Fruit fly (Drosophila melanogaster): Measurements from ENCODE around the gene CG7173.

CG7173 gene

DNA sequence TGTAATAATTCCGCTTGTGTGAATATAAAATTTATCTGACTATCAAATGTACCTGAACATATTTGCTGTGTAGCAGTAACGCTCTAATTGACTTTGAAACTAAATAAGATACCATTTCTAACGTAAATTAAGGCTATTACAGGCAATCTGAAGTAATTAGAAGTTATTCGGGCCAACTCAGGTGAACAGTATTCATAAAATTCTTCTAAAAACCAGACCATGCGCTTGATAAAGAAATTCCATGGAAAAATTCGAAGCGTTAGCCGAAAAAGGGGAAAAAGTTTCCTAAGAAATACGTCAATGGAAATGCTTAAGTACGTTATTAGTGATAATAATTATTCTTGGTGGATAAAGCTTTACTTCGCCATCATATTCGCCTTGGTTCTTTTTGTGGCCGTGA lies 23.7 kb downstream of the CG7173 start, which contains the start of gene ppk5:
Gene ppk5 (plus strand): TSS at position 301 of the 400 bp plus-strand sequence.
- TF ChIP-seq vri (GFP tag; optimal IDR thresholded peaks at IDR 0.05) (no peak), CG32006 (GFP tag; optimal IDR thresholded peaks at IDR 0.05) (no peak), CG10631 (GFP tag; optimal IDR thresholded peaks at IDR 0.05) (no peak), CG16779 (tag; optimal IDR thresholded peaks at IDR 0.05) (no peak), fd85E (GFP tag; optimal IDR thresholded peaks at IDR 0.05) (no peak), fd59A (GFP tag; optimal IDR thresholded peaks at IDR 0.05) (no peak), dsx (GFP tag; optimal IDR thresholded peaks at IDR 0.05; ENCODE audit: poor library complexity, severe bottlenecking) (no peak), dac (GFP tag; optimal IDR thresholded peaks at IDR 0.05) (no peak), CG11902 (GFP tag; optimal IDR thresholded peaks at IDR 0.05) (no peak), Hr39 (GFP tag; optimal IDR thresholded peaks at IDR 0.05) (no peak), spab (GFP tag; optimal IDR thresholded peaks at IDR 0.05) (no peak), fkh (GFP tag; optimal IDR thresholded peaks at IDR 0.05) (no peak), CG11294 (GFP tag; IDR thresholded peaks at IDR 0.05) (no peak), CG6163 (GFP tag; IDR thresholded peaks at IDR 0.05) (no peak), CG31627 (GFP tag; optimal IDR thresholded peaks at IDR 0.05) (no peak), CG11762 (GFP tag; optimal IDR thresholded peaks at IDR 0.05; ENCODE audit: insufficient read depth) (no peak), Smox (GFP tag; optimal IDR thresholded peaks at IDR 0.05) (no peak), CG8119 (GFP tag; IDR thresholded peaks at IDR 0.05) (no peak), Eip93F (GFP tag; optimal IDR thresholded peaks at IDR 0.05) (no peak), salr (GFP tag; optimal IDR thresholded peaks at IDR 0.05) (no peak)

DNA sequence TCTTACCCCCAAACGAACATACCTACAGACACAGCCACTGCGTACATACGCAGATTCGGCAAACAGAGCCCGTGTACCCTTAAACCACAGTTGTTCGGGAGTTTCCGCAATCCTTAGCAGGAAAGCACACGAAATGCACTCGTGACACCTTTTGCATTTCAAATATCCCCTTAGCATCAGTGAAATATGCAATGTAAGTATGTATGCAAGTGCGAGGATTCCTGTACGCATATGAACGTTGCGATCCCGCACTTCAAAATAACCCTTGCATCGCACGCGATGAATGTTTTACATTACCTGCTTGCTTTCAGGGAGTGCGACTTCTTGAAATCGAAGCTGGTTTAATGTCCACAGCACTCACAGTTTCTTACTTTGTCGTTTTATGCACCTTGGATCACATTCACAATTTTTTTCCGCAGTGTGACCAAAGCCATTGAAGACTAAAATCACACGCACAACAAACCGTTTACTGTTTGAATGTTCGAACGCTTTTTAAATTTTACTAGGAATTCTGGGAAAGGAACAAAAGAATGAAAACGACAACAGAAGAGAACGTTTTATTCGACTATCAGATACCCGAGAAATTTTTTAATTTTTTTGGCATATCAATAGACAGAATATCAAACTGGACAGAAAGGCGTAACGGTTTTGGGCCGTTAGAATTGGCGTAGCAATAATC lies 24.6 kb downstream of the CG7173 start, which contains the start of gene Mkrn1:
Gene Mkrn1 (minus strand): TSS at position 444 of the 679 bp plus-strand sequence.
- no peak for TF ChIP-seq CG10631 (GFP tag; optimal IDR thresholded peaks at IDR 0.05)
- no peak for TF ChIP-seq net (GFP tag; optimal IDR thresholded peaks at IDR 0.05)
- no peak for TF ChIP-seq CG4318 (GFP tag; optimal IDR thresholded peaks at IDR 0.05)
- no peak for TF ChIP-seq CG32006 (GFP tag; optimal IDR thresholded peaks at IDR 0.05)
- TF ChIP-seq CG6854 (GFP tag; optimal IDR thresholded peaks at IDR 0.05), result peak; percentile 23
- TF ChIP-seq Met (GFP tag; optimal IDR thresholded peaks at IDR 0.05), result no peak
- TF ChIP-seq fd85E (GFP tag; optimal IDR thresholded peaks at IDR 0.05), result no peak
- TF ChIP-seq dsx (GFP tag; optimal IDR thresholded peaks at IDR 0.05; ENCODE audit: poor library complexity, severe bottlenecking), result peak; percentile 81
- no peak for TF ChIP-seq topi (GFP tag; optimal IDR thresholded peaks at IDR 0.05)

DNA sequence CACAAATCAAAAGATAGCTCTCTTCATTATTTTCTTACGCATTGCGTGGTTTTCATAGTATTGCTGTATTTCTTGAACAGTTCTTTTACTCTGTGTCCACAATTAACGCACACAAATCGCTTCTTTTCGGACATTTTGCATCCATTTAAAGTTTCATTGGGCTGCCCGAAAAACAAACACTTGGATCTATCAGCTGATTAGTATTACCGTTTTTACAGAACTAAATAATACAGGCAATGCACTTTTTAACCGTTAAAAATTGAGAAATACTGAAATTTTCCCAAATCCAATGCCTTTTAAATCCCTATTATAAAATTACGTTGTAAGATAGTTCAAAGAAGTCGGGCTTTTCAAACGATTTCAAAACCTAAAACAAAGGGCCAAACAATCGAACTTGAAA lies 28.9 kb downstream of the CG7173 start, which contains the start of gene Arv1:
Gene Arv1 (minus strand): TSS at position 226 of the 400 bp plus-strand sequence.
- TF ChIP-seq esn (GFP tag; optimal IDR thresholded peaks at IDR 0.05), result no peak
- no peak for TF ChIP-seq svp (GFP tag)
- no peak for TF ChIP-seq CG9139 (GFP tag; optimal IDR thresholded peaks at IDR 0.05)
- TF ChIP-seq Ets21C (GFP tag; optimal IDR thresholded peaks at IDR 0.05), result no peak
- no peak for TF ChIP-seq CG6276 (GFP tag; optimal IDR thresholded peaks at IDR 0.05)

dm6 chr3L:21524071-21524889 lies 33.7 kb downstream of the CG7173 start:
- TF ChIP-seq CG32006 (GFP tag; optimal IDR thresholded peaks at IDR 0.05) (no peak), CG3032 (tag; optimal IDR thresholded peaks at IDR 0.05) (peak; percentile 31), CG8319 (GFP tag; optimal IDR thresholded peaks at IDR 0.05) (peak; percentile 16), CG6854 (GFP tag; optimal IDR thresholded peaks at IDR 0.05) (no peak), CG11294 (GFP tag; IDR thresholded peaks at IDR 0.05) (no peak), Eip75B (GFP tag; optimal IDR thresholded peaks at IDR 0.05) (peak; percentile 61), vri (GFP tag; optimal IDR thresholded peaks at IDR 0.05) (no peak), CG8632 (GFP tag; optimal IDR thresholded peaks at IDR 0.05) (no peak), spab (GFP tag; optimal IDR thresholded peaks at IDR 0.05) (no peak), Hr39 (GFP tag; optimal IDR thresholded peaks at IDR 0.05) (no peak), dsx (GFP tag; optimal IDR thresholded peaks at IDR 0.05; ENCODE audit: poor library complexity, severe bottlenecking) (peak; percentile 95), acj6 (GFP tag; optimal IDR thresholded peaks at IDR 0.05) (peak; percentile 61), CG10669 (GFP tag; optimal IDR thresholded peaks at IDR 0.05) (no peak), esn (GFP tag; optimal IDR thresholded peaks at IDR 0.05) (peak; percentile 62), pdm3 (GFP tag; optimal IDR thresholded peaks at IDR 0.05) (no peak), fkh (GFP tag; optimal IDR thresholded peaks at IDR 0.05) (no peak), eg (GFP tag; IDR thresholded peaks at IDR 0.05) (no peak), Blimp-1 (GFP tag; optimal IDR thresholded peaks at IDR 0.05) (no peak), Gug (GFP tag; IDR thresholded peaks at IDR 0.05) (no peak; the same call in 1 of the 2 replicates), Hr4 (GFP tag; optimal IDR thresholded peaks at IDR 0.05) (peak; percentile 66), Lpt (GFP tag; optimal IDR thresholded peaks at IDR 0.05) (no peak)

Data from whole organism, prepupa.